Fruit fly (Drosophila melanogaster) whole organism, adult: ENCODE measurements around the gene CG14073.

ENCODE experiments used
- CG11617 ChIP-seq: fragments of 200-800 bp; sonication (Bioruptor generic); optimal IDR thresholded peaks from 2 replicates; lab custom pipeline; 2017; ENCODE audit warnings: mild to moderate bottlenecking, missing biosample characterization, missing genetic modification reagents, missing genetic modification characterization
- CG1620 ChIP-seq: fragments of 200-800 bp; sonication (Bioruptor generic); optimal IDR thresholded peaks from 2 replicates; lab custom pipeline; 2016; ENCODE audit warnings: missing biosample characterization, missing genetic modification characterization
- CG5204 ChIP-seq: fragments of 200-800 bp; sonication (Bioruptor generic); optimal IDR thresholded peaks from 2 replicates; lab custom pipeline; 2016; ENCODE audit warnings: missing biosample characterization, missing genetic modification characterization
- CG7101 ChIP-seq: fragments of 200-800 bp; sonication (Bioruptor generic); optimal IDR thresholded peaks from 2 replicates; lab custom pipeline; 2018; ENCODE audit warnings: missing biosample characterization, mild to moderate bottlenecking, missing genetic modification characterization, moderate library complexity
- Clk ChIP-seq: fragments of 200-800 bp; sonication (Bioruptor generic); optimal IDR thresholded peaks from 2 replicates; lab custom pipeline; 2017; ENCODE audit warnings: missing biosample characterization, missing genetic modification characterization
- Crg-1 ChIP-seq: fragments of 200-800 bp; sonication (Bioruptor generic); optimal IDR thresholded peaks from 2 replicates; lab custom pipeline; 2016; ENCODE audit warnings: missing biosample characterization, missing genetic modification characterization
- Hr96 ChIP-seq: fragments of 200-800 bp; sonication (Bioruptor generic); optimal IDR thresholded peaks from 2 replicates; lab custom pipeline; 2016; ENCODE audit warnings: missing biosample characterization, missing genetic modification characterization
- Mnt ChIP-seq: fragments of 200-800 bp; sonication (Bioruptor generic); optimal IDR thresholded peaks from 2 replicates; lab custom pipeline; 2016; ENCODE audit warnings: missing biosample characterization, mild to moderate bottlenecking, missing genetic modification characterization
- bab1 ChIP-seq: fragments of 200-800 bp; sonication (Bioruptor generic); optimal IDR thresholded peaks from 3 replicates; lab custom pipeline; 2019; ENCODE audit warnings: missing biosample characterization, mild to moderate bottlenecking, missing genetic modification characterization, moderate library complexity
- cic ChIP-seq: fragments of 200-800 bp; sonication (Bioruptor generic); optimal IDR thresholded peaks from 2 replicates; lab custom pipeline; 2017; ENCODE audit warnings: missing biosample characterization, mild to moderate bottlenecking, missing genetic modification characterization, moderate library complexity
- kay ChIP-seq: fragments of 200-800 bp; sonication (Bioruptor generic); peaks from one replicate; lab custom pipeline; 2016; ENCODE audit warnings: missing biosample characterization, missing genetic modification characterization, borderline replicate concordance
- pad ChIP-seq: fragments of 200-800 bp; sonication (Bioruptor generic); optimal IDR thresholded peaks from 3 replicates; lab custom pipeline; 2017; ENCODE audit warnings: missing biosample characterization, missing genetic modification characterization, mild to moderate bottlenecking, moderate library complexity, missing genetic modification reagents
- toe ChIP-seq: fragments of 200-800 bp; sonication (Bioruptor generic); optimal IDR thresholded peaks from 2 replicates; lab custom pipeline; 2016; ENCODE audit warnings: missing biosample characterization, missing genetic modification characterization

DNA sequence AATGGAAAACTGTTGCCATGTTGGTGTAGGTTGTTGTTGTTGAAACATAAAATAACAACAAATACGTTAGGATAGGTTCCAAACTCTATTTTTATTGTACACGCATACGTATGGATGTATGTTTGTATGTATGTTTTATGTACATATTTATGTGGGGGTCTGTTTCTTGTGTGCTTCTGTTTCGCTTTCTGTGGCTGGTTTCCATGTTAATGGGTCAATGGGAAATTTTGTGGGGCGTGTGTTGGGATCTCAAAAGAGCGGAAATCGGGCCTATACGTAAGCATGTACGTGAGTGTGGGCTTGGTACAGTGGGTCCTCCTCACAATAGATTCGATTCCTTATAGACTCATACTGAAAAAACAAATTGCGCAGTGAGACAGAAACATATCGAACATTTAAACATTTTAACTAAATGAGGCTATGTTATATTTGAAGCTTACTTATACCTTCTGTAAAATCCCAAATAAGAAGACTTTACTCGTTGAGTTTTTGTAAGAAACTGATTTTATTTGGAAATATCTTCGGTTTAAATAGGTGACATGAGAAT, 48.4 kb downstream of the CG14073 start:
- no peak for TF ChIP-seq CG5204 (GFP tag; lab: Kevin White, UChicago)
- no peak for TF ChIP-seq Clk (GFP tag; lab: Kevin White, UChicago)
- no peak for TF ChIP-seq Hr96 (GFP tag; lab: Kevin White, UChicago)
- TF ChIP-seq Mnt, result no peak
- TF ChIP-seq cic (GFP tag; lab: Kevin White, UChicago), result no peak
- TF ChIP-seq Crg-1 (GFP tag; lab: Kevin White, UChicago), result no peak
- TF ChIP-seq bab1 (GFP tag; lab: Kevin White, UChicago), result no peak
- no peak for TF ChIP-seq CG7101 (tag; lab: Kevin White, UChicago)
- no peak for TF ChIP-seq pad
- TF ChIP-seq toe (GFP tag; lab: Kevin White, UChicago), result no peak
- no peak for TF ChIP-seq CG1620 (GFP tag; lab: Kevin White, UChicago)
- no peak for TF ChIP-seq kay (GFP tag; lab: Kevin White, UChicago)
- no peak for TF ChIP-seq CG11617 (GFP tag; lab: Kevin White, UChicago)
